Worm (Caenorhabditis elegans) whole organism, early embryonic: ENCODE data around the gene lea-1.

Experiments
- F13C5.2 ChIP-seq: sonication (generic microtip); optimal IDR thresholded peaks from 2 replicates; lab custom pipeline; 2017; ENCODE audit warnings: mild to moderate bottlenecking, missing genetic modification characterization, inconsistent platforms, missing compliant biosample characterization
- aly-1 ChIP-seq: sonication (generic microtip); optimal IDR thresholded peaks from 2 replicates; lab custom pipeline; 2016; ENCODE audit warnings: missing genetic modification characterization, missing compliant biosample characterization
- ama-1 ChIP-seq: fragments of 150-350 bp; optimal IDR thresholded peaks from 2 replicates; lab custom pipeline; 2014
- ceh-13 ChIP-seq: fragments of 200-800 bp; sonication (Bioruptor generic); optimal IDR thresholded peaks from 2 replicates; lab custom pipeline; 2018; ENCODE audit warnings: mild to moderate bottlenecking, missing genetic modification characterization, missing compliant biosample characterization
- ets-7 ChIP-seq: sonication (generic microtip); optimal IDR thresholded peaks from 2 replicates; lab custom pipeline; 2016; ENCODE audit warnings: missing genotype, missing genetic modification characterization, missing compliant biosample characterization
- flt-1 ChIP-seq: fragments of 200-800 bp; sonication (Bioruptor generic); IDR thresholded peaks from 2 replicates; pipeline ENCODE4 v1.3.6; 2022; ENCODE audit warnings: missing genetic modification characterization, missing compliant biosample characterization
- hmbx-1 ChIP-seq: sonication (generic microtip); optimal IDR thresholded peaks from 2 replicates; lab custom pipeline; 2016; ENCODE audit warnings: mild to moderate bottlenecking, missing genetic modification characterization, missing compliant biosample characterization
- hmg-4 ChIP-seq: fragments of 200-800 bp; sonication (Bioruptor generic); optimal IDR thresholded peaks from 2 replicates; lab custom pipeline; 2018; ENCODE audit warnings: mild to moderate bottlenecking, missing genetic modification characterization, missing compliant biosample characterization
- hnd-1 ChIP-seq: sonication (generic microtip); optimal IDR thresholded peaks from 2 replicates; lab custom pipeline; 2016; ENCODE audit warnings: missing genetic modification characterization, missing compliant biosample characterization
- pes-1 ChIP-seq: fragments of 200-800 bp; sonication (Bioruptor generic); IDR thresholded peaks from 2 replicates; pipeline ENCODE4 v1.3.6; 2022; ENCODE audit warnings: missing genetic modification reagents, missing genetic modification characterization, missing compliant biosample characterization
- scrt-1 ChIP-seq: fragments of 200-800 bp; sonication (Bioruptor generic); IDR thresholded peaks from 2 replicates; pipeline ENCODE4 v1.3.6; 2022; ENCODE audit warnings: missing genetic modification characterization, missing compliant biosample characterization
- sea-1 ChIP-seq: fragments of 200-800 bp; sonication (Bioruptor generic); conservative IDR thresholded peaks from 2 replicates; pipeline ENCODE4 v1.3.6; 2022; ENCODE audit warnings: missing genetic modification characterization, missing compliant biosample characterization
- tbx-11 ChIP-seq: fragments of 200-800 bp; sonication (Bioruptor generic); IDR thresholded peaks from 2 replicates; pipeline ENCODE4 v1.3.6; 2022; ENCODE audit warnings: missing genetic modification characterization, missing compliant biosample characterization
- tbx-37 ChIP-seq: fragments of 200-800 bp; sonication (Bioruptor generic); conservative IDR thresholded peaks from 2 replicates; pipeline ENCODE4 v1.3.6; 2022; ENCODE audit warnings: missing genetic modification reagents, missing genetic modification characterization, missing compliant biosample characterization

ce11 chrV:9964152-9964785, 47.5 kb upstream of the lea-1 start:
- TF ChIP-seq flt-1 (GFP tag; lab: Robert Waterston, UW): no peak
- no peak for TF ChIP-seq ets-7 (tag; lab: Kevin White, UChicago)
- TF ChIP-seq F13C5.2 (tag; lab: Kevin White, UChicago): no peak
- no peak for TF ChIP-seq ama-1 (lab: Kevin White, UChicago)
- no peak for TF ChIP-seq sea-1 (GFP tag; lab: Robert Waterston, UW)
- TF ChIP-seq hmbx-1 (tag; lab: Kevin White, UChicago): no peak
- TF ChIP-seq ceh-13 (GFP tag; lab: Kevin White, UChicago): no peak
- TF ChIP-seq hmg-4 (GFP tag; lab: Kevin White, UChicago): peak; percentile 31
- TF ChIP-seq tbx-37 (GFP tag; lab: Robert Waterston, UW): no peak
- TF ChIP-seq hnd-1 (tag; lab: Kevin White, UChicago): no peak
- no peak for TF ChIP-seq tbx-11
- TF ChIP-seq scrt-1 (GFP tag; lab: Robert Waterston, UW): no peak
- no peak for TF ChIP-seq aly-1 (tag; lab: Kevin White, UChicago)
- no peak for TF ChIP-seq pes-1 (GFP tag; lab: Robert Waterston, UW)
